Worm (Caenorhabditis elegans) whole organism, young adult: ENCODE measurements around the gene Y39B6A.30.
"Not testable (repeated sequence)": the region's sequence is repeated elsewhere in the genome, so short reads cannot be mapped to it uniquely, and the experiment has no call there.

ENCODE experiments used
- B0035.1 ChIP-seq: sonication (generic microtip); optimal IDR thresholded peaks from 2 replicates; lab custom pipeline; 2016; ENCODE audit warnings: missing genetic modification characterization, mild to moderate bottlenecking, missing compliant biosample characterization, missing genotype, missing genetic modification reagents
- B0261.1 ChIP-seq: sonication (generic microtip); optimal IDR thresholded peaks from 2 replicates; lab custom pipeline; 2016; ENCODE audit warnings: mild to moderate bottlenecking, missing genetic modification characterization, moderate library complexity, missing compliant biosample characterization
- D2030.7 ChIP-seq: fragments of 200-800 bp; sonication (Bioruptor generic); IDR thresholded peaks from 2 replicates; pipeline ENCODE4 v1.3.6; 2022; ENCODE audit warnings: missing genetic modification reagents, missing genetic modification characterization, missing compliant biosample characterization
- F52B5.7 ChIP-seq: sonication (generic microtip); optimal IDR thresholded peaks from 2 replicates; lab custom pipeline; 2016; ENCODE audit warnings: mild to moderate bottlenecking, missing genetic modification characterization, missing compliant biosample characterization
- F55B11.4 ChIP-seq: sonication (generic microtip); optimal IDR thresholded peaks from 2 replicates; lab custom pipeline; 2016; ENCODE audit warnings: missing compliant biosample characterization, missing genetic modification characterization, borderline replicate concordance; ENCODE audit not compliant: insufficient read depth
- K11D2.4 ChIP-seq: fragments of 200-800 bp; sonication (Bioruptor generic); IDR thresholded peaks from 2 replicates; pipeline ENCODE4 v1.3.6; 2022; ENCODE audit warnings: missing genetic modification reagents, missing genetic modification characterization, missing compliant biosample characterization
- T26A5.8 ChIP-seq: sonication (generic microtip); optimal IDR thresholded peaks from 2 replicates; lab custom pipeline; 2016; ENCODE audit warnings: missing genetic modification characterization, missing compliant biosample characterization
- Y53F4B.3 ChIP-seq: fragments of 200-800 bp; sonication (Bioruptor generic); IDR thresholded peaks from 2 replicates; pipeline ENCODE4 v1.3.6; 2022; ENCODE audit warnings: missing genetic modification reagents, missing genetic modification characterization, missing compliant biosample characterization
- Y56A3A.18 ChIP-seq: fragments of 200-800 bp; sonication (Bioruptor generic); IDR thresholded peaks from 2 replicates; pipeline ENCODE4 v1.3.6; 2022; ENCODE audit warnings: missing genetic modification reagents, missing genetic modification characterization, missing compliant biosample characterization
- Y67H2A.10 ChIP-seq: fragments of 200-800 bp; sonication (Bioruptor generic); conservative IDR thresholded peaks from 2 replicates; pipeline ENCODE4 v1.3.6; 2022; ENCODE audit warnings: missing genetic modification reagents, missing genetic modification characterization, missing compliant biosample characterization
- Y95B8A.8 ChIP-seq: fragments of 200-800 bp; sonication (Bioruptor generic); IDR thresholded peaks from 2 replicates; pipeline ENCODE4 v1.3.6; 2022; ENCODE audit warnings: missing genetic modification reagents, missing genetic modification characterization, missing compliant biosample characterization
- ZK185.1 ChIP-seq: sonication (generic microtip); optimal IDR thresholded peaks from 2 replicates; lab custom pipeline; 2016; ENCODE audit warnings: mild to moderate bottlenecking, missing genetic modification characterization, missing compliant biosample characterization; ENCODE audit not compliant: poor library complexity, severe bottlenecking
- ama-1 ChIP-seq, 3 experiments: fragments of 150-350 bp in 1 of 3; sonication (generic microtip) in 2 of 3; optimal IDR thresholded peaks; 2 replicates each; lab custom pipeline; 2014 to 2018; ENCODE audit warnings: missing biosample characterization in 2 of 3, missing genetic modification characterization in 2 of 3, missing genetic modification reagents in 2 of 3
- aptf-2 ChIP-seq: fragments of 200-800 bp; sonication (Bioruptor generic); conservative IDR thresholded peaks from 2 replicates; pipeline ENCODE4 v1.3.6; 2022; ENCODE audit warnings: missing genetic modification reagents, missing genetic modification characterization, missing compliant biosample characterization
- atf-7 ChIP-seq: sonication (generic microtip); optimal IDR thresholded peaks from 2 replicates; lab custom pipeline; 2017; ENCODE audit warnings: mild to moderate bottlenecking, missing genetic modification characterization, missing compliant biosample characterization
- bed-2 ChIP-seq: fragments of 200-800 bp; sonication (Bioruptor generic); IDR thresholded peaks from 2 replicates; pipeline ENCODE4 v1.3.6; 2022; ENCODE audit warnings: missing genetic modification reagents, missing genetic modification characterization, missing compliant biosample characterization
- ccch-3 ChIP-seq: fragments of 200-800 bp; sonication (Bioruptor generic); optimal IDR thresholded peaks from 2 replicates; lab custom pipeline; 2018; ENCODE audit warnings: mild to moderate bottlenecking, missing genetic modification characterization, missing compliant biosample characterization
- cebp-1 ChIP-seq, 2 experiments: fragments of 200-800 bp in 1 of 2; sonication (Bioruptor generic) in 1 of 2; sonication (generic microtip) in 1 of 2; IDR thresholded peaks in 1 of 2; optimal IDR thresholded peaks in 1 of 2; 2 replicates each; pipeline versions ENCODE4 v1.3.6 to Lab custom; 2017 to 2022; ENCODE audit warnings: missing compliant biosample characterization in 2 of 2, missing genetic modification characterization in 2 of 2, mild to moderate bottlenecking in 1 of 2, missing genetic modification reagents in 1 of 2, moderate library complexity in 1 of 2
- cebp-2 ChIP-seq: fragments of 200-800 bp; sonication (Bioruptor generic); IDR thresholded peaks from 2 replicates; pipeline ENCODE4 v1.3.6; 2022; ENCODE audit warnings: missing genetic modification characterization, missing compliant biosample characterization
- ceh-100 ChIP-seq: fragments of 200-800 bp; sonication (Bioruptor generic); IDR thresholded peaks from 2 replicates; pipeline ENCODE4 v1.3.6; 2022; ENCODE audit warnings: missing genetic modification reagents, missing genetic modification characterization, missing compliant biosample characterization
- ceh-91 ChIP-seq: fragments of 200-800 bp; sonication (Bioruptor generic); IDR thresholded peaks from 2 replicates; pipeline ENCODE4 v1.3.6; 2022; ENCODE audit warnings: missing genetic modification reagents, missing genetic modification characterization, missing compliant biosample characterization
- dpff-1 ChIP-seq: sonication (generic microtip); optimal IDR thresholded peaks from 2 replicates; lab custom pipeline; 2017; ENCODE audit warnings: mild to moderate bottlenecking, missing genetic modification characterization, missing compliant biosample characterization
- egl-18 ChIP-seq: fragments of 200-800 bp; sonication (Bioruptor generic); IDR thresholded peaks from 2 replicates; pipeline ENCODE4 v1.3.6; 2022; ENCODE audit warnings: missing genetic modification reagents, missing genetic modification characterization, missing compliant biosample characterization
- egrh-3 ChIP-seq: fragments of 200-800 bp; sonication (Bioruptor generic); IDR thresholded peaks from 2 replicates; pipeline ENCODE4 v1.3.6; 2022; ENCODE audit warnings: missing genetic modification reagents, missing genetic modification characterization, missing compliant biosample characterization
- fkh-3 ChIP-seq: sonication (generic microtip); optimal IDR thresholded peaks from 2 replicates; lab custom pipeline; 2016; ENCODE audit warnings: mild to moderate bottlenecking, missing genetic modification characterization, missing compliant biosample characterization
- hlh-12 ChIP-seq: sonication (generic microtip); optimal IDR thresholded peaks from 2 replicates; lab custom pipeline; 2016; ENCODE audit warnings: missing genetic modification characterization, missing compliant biosample characterization
- hlh-26 ChIP-seq: fragments of 200-800 bp; sonication (Bioruptor generic); conservative IDR thresholded peaks from 2 replicates; pipeline ENCODE4 v1.3.6; 2022; ENCODE audit warnings: missing genetic modification reagents, missing genetic modification characterization, missing compliant biosample characterization
- hmg-20 ChIP-seq: fragments of 200-800 bp; sonication (Bioruptor generic); IDR thresholded peaks from 2 replicates; pipeline ENCODE4 v1.3.6; 2022; ENCODE audit warnings: missing genetic modification reagents, missing genetic modification characterization, missing compliant biosample characterization
- lin-35 ChIP-seq, 3 experiments: fragments of 150-350 bp in 2 of 3; sonication (generic microtip) in 1 of 3; optimal IDR thresholded peaks; 2 replicates each; lab custom pipeline; 2014 to 2018; ENCODE audit warnings: missing biosample characterization in 3 of 3, missing genetic modification characterization in 3 of 3, missing genetic modification reagents in 3 of 3
- lin-40 ChIP-seq: sonication (generic microtip); optimal IDR thresholded peaks from 2 replicates; lab custom pipeline; 2016; ENCODE audit warnings: missing genetic modification characterization, mild to moderate bottlenecking, missing compliant biosample characterization, missing genotype, missing genetic modification reagents
- lin-54 ChIP-seq: fragments of 200-800 bp; sonication (Bioruptor generic); optimal IDR thresholded peaks from 2 replicates; lab custom pipeline; 2018; ENCODE audit warnings: mild to moderate bottlenecking, missing genetic modification characterization, missing compliant biosample characterization
- lsl-1 ChIP-seq: fragments of 200-800 bp; sonication (Bioruptor generic); optimal IDR thresholded peaks from 2 replicates; lab custom pipeline; 2018; ENCODE audit warnings: mild to moderate bottlenecking, missing genetic modification characterization, moderate library complexity, missing compliant biosample characterization
- madf-3 ChIP-seq: fragments of 200-800 bp; sonication (Bioruptor generic); IDR thresholded peaks from 2 replicates; pipeline ENCODE4 v1.3.6; 2022; ENCODE audit warnings: missing genetic modification reagents, missing genetic modification characterization, missing compliant biosample characterization
- madf-8 ChIP-seq: fragments of 200-800 bp; sonication (Bioruptor generic); conservative IDR thresholded peaks from 2 replicates; pipeline ENCODE4 v1.3.6; 2022; ENCODE audit warnings: missing genetic modification reagents, missing genetic modification characterization, missing compliant biosample characterization
- mel-28 ChIP-seq: sonication (generic microtip); optimal IDR thresholded peaks from 2 replicates; lab custom pipeline; 2016; ENCODE audit warnings: borderline replicate concordance, mild to moderate bottlenecking, missing genetic modification characterization, missing compliant biosample characterization
- nhr-120 ChIP-seq: fragments of 200-800 bp; sonication (Bioruptor generic); IDR thresholded peaks from 2 replicates; pipeline ENCODE4 v1.3.6; 2022; ENCODE audit warnings: missing genetic modification characterization, missing compliant biosample characterization
- nhr-80 ChIP-seq: sonication (generic microtip); optimal IDR thresholded peaks from 2 replicates; lab custom pipeline; 2016; ENCODE audit warnings: missing genetic modification characterization, missing compliant biosample characterization
- pbrm-1 ChIP-seq: fragments of 200-800 bp; sonication (Bioruptor generic); IDR thresholded peaks from 2 replicates; pipeline ENCODE4 v1.3.6; 2022; ENCODE audit warnings: missing genetic modification reagents, missing genetic modification characterization, missing compliant biosample characterization
- sea-2 ChIP-seq: fragments of 200-800 bp; sonication (Bioruptor generic); IDR thresholded peaks from 2 replicates; pipeline ENCODE4 v1.3.6; 2022; ENCODE audit warnings: missing genetic modification characterization, missing compliant biosample characterization
- snpc-1.3 ChIP-seq: sonication (generic microtip); optimal IDR thresholded peaks from 2 replicates; lab custom pipeline; 2017; ENCODE audit warnings: missing genetic modification characterization, mild to moderate bottlenecking, missing compliant biosample characterization, antibody characterized with exemption, moderate library complexity, missing genotype, missing genetic modification reagents; ENCODE audit not compliant: insufficient read depth
- unc-130 ChIP-seq: sonication (generic microtip); optimal IDR thresholded peaks from 2 replicates; lab custom pipeline; 2016; ENCODE audit warnings: missing genetic modification reagents, missing genetic modification characterization, missing compliant biosample characterization
- unc-62 ChIP-seq: fragments of 150-350 bp; optimal IDR thresholded peaks from 2 replicates; lab custom pipeline; 2014; ENCODE audit warnings: missing biosample characterization, missing genetic modification reagents, missing genetic modification characterization
- ztf-26 ChIP-seq: sonication (generic microtip); optimal IDR thresholded peaks from 2 replicates; lab custom pipeline; 2017; ENCODE audit warnings: missing genetic modification characterization, missing compliant biosample characterization
- ztf-28 ChIP-seq: fragments of 200-800 bp; sonication (Bioruptor generic); IDR thresholded peaks from 2 replicates; pipeline ENCODE4 v1.3.6; 2022; ENCODE audit warnings: missing genetic modification reagents, missing genetic modification characterization, missing compliant biosample characterization

Y39B6A.30 gene

DNA sequence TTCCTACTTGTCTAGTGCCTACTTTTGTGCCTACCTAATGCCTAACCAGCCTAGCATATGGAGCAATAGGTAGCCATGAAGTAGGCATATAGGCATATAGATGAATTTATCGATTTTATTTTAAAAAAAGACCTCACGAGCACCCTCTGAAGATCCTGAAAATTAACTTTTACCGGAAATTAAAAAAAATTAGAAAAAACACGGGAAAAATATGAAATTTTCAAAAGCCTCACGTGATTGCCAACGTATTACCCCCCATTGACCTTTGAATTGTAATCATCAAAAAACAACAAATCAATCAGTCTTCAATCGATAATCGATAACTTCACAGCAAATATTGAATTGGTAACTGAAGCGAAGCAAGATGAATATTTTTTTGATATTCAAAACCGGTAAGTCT, at the start of gene Y39B6A.30:
Y39B6A.30 (plus strand) TSS at position 301 of the 400 bp plus-strand sequence.
- TF ChIP-seq egrh-3; F52B5.7; B0035.1 (tag; lab: Kevin White, UChicago): not testable (repeated sequence)

DNA sequence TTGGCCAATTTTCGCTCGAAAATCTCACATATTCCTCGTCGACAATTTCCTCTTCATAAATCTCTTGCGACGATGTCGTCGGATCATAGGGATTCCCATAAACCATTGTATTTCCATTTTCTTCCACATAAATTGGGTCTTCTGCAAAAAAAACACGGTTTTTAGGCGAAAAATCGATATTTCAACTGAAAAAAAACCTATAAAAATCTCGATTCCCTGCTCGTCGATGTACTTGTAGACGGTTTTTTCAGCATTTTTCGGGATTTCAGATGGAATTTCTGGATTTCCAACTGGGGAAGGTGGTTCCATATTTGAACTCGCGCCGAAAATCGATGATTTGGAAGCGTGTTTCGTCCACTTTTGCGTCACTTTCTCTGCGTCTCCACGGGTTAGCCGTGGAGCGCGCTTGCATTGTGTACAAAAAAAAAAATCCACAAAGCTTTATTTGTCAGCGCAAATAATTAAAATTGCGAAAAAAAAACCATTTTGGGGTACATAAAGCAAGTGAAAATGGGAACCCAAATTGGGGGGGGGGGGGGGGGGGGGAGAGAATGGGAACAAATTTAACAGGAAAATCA, 46.8 kb upstream of the Y39B6A.30 start, which contains the start of gene Y39B6A.43:
Y39B6A.43 (minus strand) TSS at position 351 of the 578 bp plus-strand sequence.
- TF ChIP-seq B0261.1 (tag; lab: Kevin White, UChicago) (peak; percentile 49), ccch-3 (no peak), lin-54 (GFP tag; lab: Kevin White, UChicago) (peak; percentile 99), madf-8 (peak; percentile 88), cebp-2 (GFP tag; lab: Robert Waterston, UW) (peak; percentile 90; the same call in 1 of the 2 replicates), lsl-1 (peak; percentile 90), hlh-12 (tag; lab: Kevin White, UChicago) (no peak), atf-7 (tag; lab: Kevin White, UChicago) (peak; percentile 95), nhr-80 (tag; lab: Kevin White, UChicago) (peak; percentile 67), lin-40 (peak; percentile 96), ceh-91 (peak; percentile 94), Y95B8A.8 (peak; percentile 98), aptf-2 (GFP tag; lab: Robert Waterston, UW) (peak; percentile 58; the same call in 1 of the 2 replicates), ZK185.1 (tag; lab: Kevin White, UChicago) (peak; percentile 96), F55B11.4 (tag; lab: Kevin White, UChicago) (no peak), ama-1 (optimal IDR thresholded peaks at IDR 0.05; lab: Kevin White, UChicago) (no peak), ama-1 (GFP tag; optimal IDR thresholded peaks at IDR 0.05; lab: Kevin White, UChicago) (peak in 1 of 2 experiments; percentile 53), ztf-28 (peak; percentile 96), D2030.7 (GFP tag; lab: Robert Waterston, UW) (peak; percentile 99), K11D2.4 (GFP tag; lab: Robert Waterston, UW) (peak; percentile 99), fkh-3 (tag; lab: Kevin White, UChicago) (no peak), bed-2 (peak; percentile 77), madf-3 (GFP tag; lab: Robert Waterston, UW) (peak; percentile 97), lin-35 (GFP tag; optimal IDR thresholded peaks at IDR 0.05; lab: Kevin White, UChicago) (peak; percentile 80 to 99 (median 96)), egl-18 (GFP tag; lab: Robert Waterston, UW) (peak; percentile 93), T26A5.8 (tag; lab: Kevin White, UChicago) (no peak), hlh-26 (GFP tag; lab: Robert Waterston, UW) (no peak), unc-62 (GFP tag; lab: Kevin White, UChicago) (peak; percentile 62), snpc-1.3 (tag; lab: Kevin White, UChicago) (peak; percentile 91), mel-28 (tag; lab: Kevin White, UChicago) (peak; percentile 75), Y56A3A.18 (GFP tag; lab: Robert Waterston, UW) (peak; percentile 94), F52B5.7 (peak; percentile 97), Y67H2A.10 (peak; percentile 88), ceh-100 (peak; percentile 87), pbrm-1 (GFP tag; lab: Robert Waterston, UW) (peak; percentile 99), nhr-120 (peak; percentile 91; the same call in 1 of the 2 replicates), B0035.1 (tag; lab: Kevin White, UChicago) (peak; percentile 64), cebp-1 (GFP tag; IDR thresholded peaks at IDR 0.05; lab: Robert Waterston, UW) (peak; percentile 83), cebp-1 (tag; optimal IDR thresholded peaks at IDR 0.05; lab: Kevin White, UChicago) (peak; percentile 94), dpff-1 (peak; percentile 49), unc-130 (GFP tag; lab: Kevin White, UChicago) (peak; percentile 83), hmg-20 (peak; percentile 90), sea-2 (GFP tag; lab: Robert Waterston, UW) (peak; percentile 82; the same call in 1 of the 2 replicates), ztf-26 (tag; lab: Kevin White, UChicago) (peak; percentile 97), Y53F4B.3 (GFP tag; lab: Robert Waterston, UW) (peak; percentile 88)
